Worm (Caenorhabditis elegans) whole organism, L3 larva: ENCODE results near the gene skr-9.
"Not testable (repeated sequence)": the region's sequence is repeated elsewhere in the genome, so short reads cannot be mapped to it uniquely, and the experiment has no call there.

Source experiments
- R02D3.7 ChIP-seq: fragments of 150-350 bp; optimal IDR thresholded peaks from 2 replicates; lab custom pipeline; 2014; ENCODE audit warnings: missing biosample characterization, missing genetic modification characterization
- aly-2 ChIP-seq: fragments of 150-350 bp; optimal IDR thresholded peaks from 2 replicates; lab custom pipeline; 2014; ENCODE audit warnings: missing biosample characterization, missing genetic modification characterization
- ama-1 ChIP-seq: fragments of 150-350 bp; optimal IDR thresholded peaks from 2 replicates; lab custom pipeline; 2018
- jun-1 ChIP-seq: fragments of 150-350 bp; optimal IDR thresholded peaks from 2 replicates; lab custom pipeline; 2014; ENCODE audit warnings: missing biosample characterization, missing genetic modification reagents, missing genetic modification characterization
- lsy-12 ChIP-seq: sonication (generic microtip); optimal IDR thresholded peaks from 2 replicates; lab custom pipeline; 2016; ENCODE audit warnings: mild to moderate bottlenecking, missing genetic modification characterization, missing compliant biosample characterization
- nhr-28 ChIP-seq: fragments of 150-350 bp; optimal IDR thresholded peaks from 2 replicates; lab custom pipeline; 2014; ENCODE audit warnings: missing biosample characterization, missing genetic modification characterization
- skn-1 ChIP-seq: fragments of 150-350 bp; optimal IDR thresholded peaks from 2 replicates; lab custom pipeline; 2014; ENCODE audit warnings: missing biosample characterization, missing genetic modification characterization
- unc-62 ChIP-seq: fragments of 150-350 bp; sonication (generic microtip); optimal IDR thresholded peaks from 4 replicates; lab custom pipeline; 2014; ENCODE audit warnings: missing biosample characterization, missing genetic modification reagents, missing genetic modification characterization
- ztf-11 ChIP-seq: fragments of 150-350 bp; optimal IDR thresholded peaks from 2 replicates; lab custom pipeline; 2014; ENCODE audit warnings: missing biosample characterization, missing genetic modification characterization

ce11 chrIV:17165734-17166133, 2.4 kb downstream of the skr-9 start, which contains the start of gene skr-8:
- not testable (repeated sequence) for TF ChIP-seq unc-62; ztf-11 (tag; lab: Kevin White, UChicago); R02D3.7 (tag; lab: Kevin White, UChicago); jun-1 (tag; lab: Kevin White, UChicago); lsy-12 (tag; lab: Kevin White, UChicago); skn-1 (tag; lab: Kevin White, UChicago); nhr-28 (tag; lab: Kevin White, UChicago); aly-2 (tag; lab: Kevin White, UChicago); ama-1 (lab: Kevin White, UChicago)
